Worm (Caenorhabditis elegans): ENCODE data around the gene dmsr-6.
A peak's percentile ranks its signal among the peaks of the same experiment; 100 is the strongest.

Gene dmsr-6

DNA sequence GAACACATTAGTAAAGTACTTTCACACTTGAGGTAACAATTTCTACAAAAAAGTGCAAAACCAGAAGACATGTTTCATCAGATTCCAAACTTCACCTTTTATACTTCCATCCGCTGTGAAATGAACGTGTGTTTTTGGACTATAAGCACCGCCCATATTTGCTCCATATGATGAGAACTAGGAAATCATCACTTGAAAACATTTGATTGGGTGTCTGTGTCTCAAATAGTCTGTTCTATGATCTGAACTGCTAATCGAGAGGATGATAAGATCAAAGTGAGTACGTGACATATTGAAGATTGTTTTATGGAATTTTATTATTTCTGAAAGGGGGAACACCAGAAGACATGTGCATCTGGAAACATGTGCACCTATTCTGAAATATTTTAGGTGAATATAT is 39.9 kb downstream of the dmsr-6 start:
- TF ChIP-seq hmg-4 (GFP tag; optimal IDR thresholded peaks at IDR 0.05): no peak
- TF ChIP-seq ceh-13 (GFP tag; optimal IDR thresholded peaks at IDR 0.05): no peak
- no peak for TF ChIP-seq aly-1 (tag; optimal IDR thresholded peaks at IDR 0.05)
- TF ChIP-seq hnd-1 (tag; optimal IDR thresholded peaks at IDR 0.05): no peak
- TF ChIP-seq sea-1 (GFP tag; conservative IDR thresholded peaks at IDR 0.05): no peak
- no peak for TF ChIP-seq tra-4 (tag; optimal IDR thresholded peaks at IDR 0.05)
- TF ChIP-seq flt-1 (GFP tag; IDR thresholded peaks at IDR 0.05): no peak
- no peak for TF ChIP-seq hmbx-1 (tag; optimal IDR thresholded peaks at IDR 0.05)
- no peak for TF ChIP-seq ceh-36 (tag; optimal IDR thresholded peaks at IDR 0.05)
- no peak for TF ChIP-seq tbx-11 (GFP tag; IDR thresholded peaks at IDR 0.05)
- TF ChIP-seq scrt-1 (GFP tag; IDR thresholded peaks at IDR 0.05): no peak
- TF ChIP-seq B0310.2 (tag; optimal IDR thresholded peaks at IDR 0.05): no peak

DNA sequence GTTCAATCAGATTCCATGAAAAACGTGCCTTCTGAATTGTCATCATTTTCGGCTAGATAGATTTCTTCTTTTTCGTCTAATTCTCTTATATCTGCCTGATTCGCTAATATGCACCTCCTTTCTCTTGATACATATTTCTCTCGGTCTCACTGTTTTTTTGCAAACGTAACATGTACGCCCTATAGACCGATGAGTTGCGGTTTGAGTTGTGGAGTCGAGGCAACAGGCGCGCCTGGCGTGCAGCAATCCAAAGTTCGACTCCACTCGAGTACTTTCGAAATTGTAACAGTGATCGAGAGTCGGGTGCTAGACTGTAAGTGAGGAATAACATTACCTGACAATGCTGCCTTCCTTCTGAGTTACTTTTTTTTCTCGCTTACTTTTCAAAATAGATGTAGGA is 41.4 kb downstream of the dmsr-6 start:
- TF ChIP-seq flt-1 (GFP tag; IDR thresholded peaks at IDR 0.05) (peak; percentile 91), ceh-36 (tag; optimal IDR thresholded peaks at IDR 0.05) (peak; percentile 93), ets-7 (tag; optimal IDR thresholded peaks at IDR 0.05) (peak; percentile 80), pes-1 (GFP tag; IDR thresholded peaks at IDR 0.05) (peak; percentile 93), hnd-1 (tag; optimal IDR thresholded peaks at IDR 0.05) (peak; percentile 95), tra-4 (tag; optimal IDR thresholded peaks at IDR 0.05) (peak; percentile 86), hmbx-1 (tag; optimal IDR thresholded peaks at IDR 0.05) (peak; percentile 87), hmg-4 (GFP tag; optimal IDR thresholded peaks at IDR 0.05) (peak; percentile 98), sea-1 (GFP tag; conservative IDR thresholded peaks at IDR 0.05) (peak; percentile 92), tbx-11 (GFP tag; IDR thresholded peaks at IDR 0.05) (peak; percentile 90), ama-1 (optimal IDR thresholded peaks at IDR 0.05) (no peak), tbx-37 (GFP tag; conservative IDR thresholded peaks at IDR 0.05) (peak; percentile 48; the same call in 1 of the 2 replicates), aly-1 (tag; optimal IDR thresholded peaks at IDR 0.05) (peak; percentile 97), F13C5.2 (tag; optimal IDR thresholded peaks at IDR 0.05) (peak; percentile 90), scrt-1 (GFP tag; IDR thresholded peaks at IDR 0.05) (peak; percentile 91), B0310.2 (tag; optimal IDR thresholded peaks at IDR 0.05) (peak; percentile 84), ceh-13 (GFP tag; optimal IDR thresholded peaks at IDR 0.05) (peak; percentile 89)

DNA sequence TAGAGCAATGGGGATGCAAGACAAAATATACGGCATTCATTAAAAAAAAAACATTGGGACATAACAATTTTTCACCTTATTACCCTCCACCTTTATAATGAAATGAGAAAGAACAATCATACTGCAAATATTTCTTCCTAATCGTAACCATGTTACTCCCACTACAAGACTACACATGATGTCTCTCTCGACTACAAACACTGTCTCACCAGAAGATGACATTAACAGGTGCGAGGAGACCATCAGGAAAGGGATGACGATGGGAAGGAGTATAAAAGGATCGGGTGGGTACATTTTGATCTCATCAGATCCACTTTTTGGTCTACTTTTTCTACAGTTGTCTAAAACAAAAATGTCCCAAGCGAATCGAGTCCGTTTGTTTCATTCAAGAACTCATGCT is 42.4 kb downstream of the dmsr-6 start, which contains the start of gene dhs-8:
Gene dhs-8 (plus strand): TSS at position 179 of the 400 bp plus-strand sequence.
- TF ChIP-seq tra-4 (tag; optimal IDR thresholded peaks at IDR 0.05): no peak
- no peak for TF ChIP-seq F13C5.2 (tag; optimal IDR thresholded peaks at IDR 0.05)
- TF ChIP-seq sea-1 (GFP tag; conservative IDR thresholded peaks at IDR 0.05): no peak
- no peak for TF ChIP-seq aly-1 (tag; optimal IDR thresholded peaks at IDR 0.05)
- no peak for TF ChIP-seq tbx-11 (GFP tag; IDR thresholded peaks at IDR 0.05)
- no peak for TF ChIP-seq ama-1 (optimal IDR thresholded peaks at IDR 0.05)
- TF ChIP-seq flt-1 (GFP tag; IDR thresholded peaks at IDR 0.05): no peak
- no peak for TF ChIP-seq hmbx-1 (tag; optimal IDR thresholded peaks at IDR 0.05)
- no peak for TF ChIP-seq scrt-1 (GFP tag; IDR thresholded peaks at IDR 0.05)
- TF ChIP-seq ceh-36 (tag; optimal IDR thresholded peaks at IDR 0.05): no peak
- no peak for TF ChIP-seq hnd-1 (tag; optimal IDR thresholded peaks at IDR 0.05)
- TF ChIP-seq tbx-37 (GFP tag; conservative IDR thresholded peaks at IDR 0.05): no peak
- no peak for TF ChIP-seq B0310.2 (tag; optimal IDR thresholded peaks at IDR 0.05)
- no peak for TF ChIP-seq hmg-4 (GFP tag; optimal IDR thresholded peaks at IDR 0.05)
- no peak for TF ChIP-seq ceh-13 (GFP tag; optimal IDR thresholded peaks at IDR 0.05)

DNA sequence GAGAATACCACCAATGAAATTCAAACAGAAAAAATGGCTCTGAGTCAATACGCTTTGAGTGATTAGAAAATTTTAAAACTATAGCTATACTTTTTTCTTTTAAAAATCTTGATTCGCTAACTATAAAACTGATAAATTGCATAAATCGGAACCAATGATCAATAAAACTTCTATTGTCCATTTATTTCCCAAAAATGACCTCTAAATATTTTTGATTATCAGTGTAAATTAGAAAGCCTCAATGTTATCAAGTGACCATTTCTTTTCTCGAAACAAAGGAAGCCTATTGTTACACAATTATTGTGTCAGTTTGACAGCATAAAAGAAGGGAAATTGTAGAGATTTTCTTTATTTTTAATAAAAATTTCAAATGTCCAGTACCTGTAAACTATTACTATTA is 44.7 kb downstream of the dmsr-6 start, which contains the start of gene K10H10.4:
Gene K10H10.4 (plus strand): TSS at position 301 of the 400 bp plus-strand sequence.
- no peak for TF ChIP-seq tra-4 (tag; optimal IDR thresholded peaks at IDR 0.05)
- no peak for TF ChIP-seq hmg-4 (GFP tag; optimal IDR thresholded peaks at IDR 0.05)
- TF ChIP-seq B0310.2 (tag; optimal IDR thresholded peaks at IDR 0.05): no peak
- TF ChIP-seq hmbx-1 (tag; optimal IDR thresholded peaks at IDR 0.05): no peak
- no peak for TF ChIP-seq tbx-37 (GFP tag; conservative IDR thresholded peaks at IDR 0.05)
- no peak for TF ChIP-seq ets-7 (tag; optimal IDR thresholded peaks at IDR 0.05)
- TF ChIP-seq sea-1 (GFP tag; conservative IDR thresholded peaks at IDR 0.05): no peak
- TF ChIP-seq ama-1 (optimal IDR thresholded peaks at IDR 0.05): no peak
- TF ChIP-seq F13C5.2 (tag; optimal IDR thresholded peaks at IDR 0.05): no peak
- no peak for TF ChIP-seq tbx-11 (GFP tag; IDR thresholded peaks at IDR 0.05)
- TF ChIP-seq pes-1 (GFP tag; IDR thresholded peaks at IDR 0.05): no peak
- no peak for TF ChIP-seq hnd-1 (tag; optimal IDR thresholded peaks at IDR 0.05)
- TF ChIP-seq ceh-13 (GFP tag; optimal IDR thresholded peaks at IDR 0.05): no peak

DNA sequence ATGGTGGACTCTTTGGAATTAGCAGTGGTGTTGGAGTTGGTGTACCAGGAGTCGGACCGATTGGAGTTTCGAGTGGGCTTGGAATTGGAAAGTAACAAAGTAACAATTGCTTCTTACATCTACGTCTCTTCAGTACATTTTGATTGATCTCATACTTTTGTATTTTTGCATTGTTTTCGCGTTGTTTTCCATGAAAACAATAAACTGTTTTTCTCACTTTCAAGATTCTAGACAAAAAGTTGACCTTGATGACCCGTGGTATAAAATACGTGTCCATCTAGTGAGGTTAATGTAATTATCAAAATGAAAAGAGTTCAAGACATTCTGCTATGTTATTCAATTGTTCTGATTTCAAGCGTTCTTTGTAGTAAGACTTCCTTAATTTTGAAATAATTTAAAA is 46.0 kb downstream of the dmsr-6 start, which contains the start of gene K10H10.5:
Gene K10H10.5 (plus strand): TSS at position 301 of the 400 bp plus-strand sequence.
- no peak for TF ChIP-seq flt-1 (GFP tag; IDR thresholded peaks at IDR 0.05)
- TF ChIP-seq sea-1 (GFP tag; conservative IDR thresholded peaks at IDR 0.05): no peak
- no peak for TF ChIP-seq tbx-11 (GFP tag; IDR thresholded peaks at IDR 0.05)
- TF ChIP-seq ets-7 (tag; optimal IDR thresholded peaks at IDR 0.05): no peak
- no peak for TF ChIP-seq hnd-1 (tag; optimal IDR thresholded peaks at IDR 0.05)

DNA sequence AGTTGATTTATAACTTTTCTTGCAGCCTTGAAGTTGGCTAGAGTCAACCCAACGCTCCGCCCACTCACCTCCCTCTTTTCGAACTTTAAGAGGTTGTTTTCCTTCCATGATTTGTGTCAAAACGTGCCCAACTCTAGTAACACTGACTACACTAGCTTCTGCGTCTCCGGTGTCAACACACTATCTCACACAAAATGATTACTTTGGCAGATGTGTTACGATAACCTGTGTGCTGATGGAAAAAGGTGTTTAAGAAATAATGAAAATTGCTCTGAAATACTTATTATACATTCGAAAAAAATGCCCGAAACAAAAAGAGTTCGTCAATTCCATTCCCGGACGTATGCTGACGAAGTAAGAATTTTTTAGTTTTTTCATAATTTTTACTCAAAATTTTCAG is 47.6 kb downstream of the dmsr-6 start, which contains the start of gene K10H10.6:
Gene K10H10.6 (plus strand): TSS at position 301 of the 400 bp plus-strand sequence.
- TF ChIP-seq hmbx-1 (tag; optimal IDR thresholded peaks at IDR 0.05) (no peak), aly-1 (tag; optimal IDR thresholded peaks at IDR 0.05) (no peak), hnd-1 (tag; optimal IDR thresholded peaks at IDR 0.05) (no peak), F13C5.2 (tag; optimal IDR thresholded peaks at IDR 0.05) (no peak), ets-7 (tag; optimal IDR thresholded peaks at IDR 0.05) (no peak), sea-1 (GFP tag; conservative IDR thresholded peaks at IDR 0.05) (no peak), ama-1 (optimal IDR thresholded peaks at IDR 0.05) (no peak), B0310.2 (tag; optimal IDR thresholded peaks at IDR 0.05) (no peak), pes-1 (GFP tag; IDR thresholded peaks at IDR 0.05) (no peak), tbx-37 (GFP tag; conservative IDR thresholded peaks at IDR 0.05) (no peak), hmg-4 (GFP tag; optimal IDR thresholded peaks at IDR 0.05) (no peak), ceh-13 (GFP tag; optimal IDR thresholded peaks at IDR 0.05) (no peak), ceh-36 (tag; optimal IDR thresholded peaks at IDR 0.05) (no peak), scrt-1 (GFP tag; IDR thresholded peaks at IDR 0.05) (no peak)

DNA sequence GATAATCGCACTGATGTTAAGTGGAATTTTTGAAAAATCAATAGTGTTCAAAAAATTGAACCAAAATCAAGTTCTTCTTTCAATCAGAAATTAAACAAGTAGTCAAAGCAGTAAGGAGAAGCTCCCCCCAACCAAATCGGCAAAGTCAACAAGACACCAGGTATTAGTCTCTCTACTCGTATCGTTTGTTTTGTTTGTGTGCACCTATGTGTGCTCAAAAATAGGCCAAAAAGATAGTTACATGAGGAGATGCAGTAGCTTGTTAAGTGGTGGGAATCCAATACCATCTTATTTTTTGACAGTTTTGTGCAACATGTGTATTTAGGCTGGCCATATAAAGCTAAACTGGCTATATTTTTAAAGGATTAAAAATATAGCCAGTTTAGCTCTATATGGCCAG is 50.8 kb downstream of the dmsr-6 start, which contains the start of gene K10H10.12:
Gene K10H10.12 (minus strand): TSS at position 101 of the 400 bp plus-strand sequence.
- TF ChIP-seq tbx-37 (GFP tag; conservative IDR thresholded peaks at IDR 0.05): no peak
- no peak for TF ChIP-seq ceh-36 (tag; optimal IDR thresholded peaks at IDR 0.05)
- no peak for TF ChIP-seq aly-1 (tag; optimal IDR thresholded peaks at IDR 0.05)
- TF ChIP-seq tbx-11 (GFP tag; IDR thresholded peaks at IDR 0.05): no peak
- TF ChIP-seq ceh-13 (GFP tag; optimal IDR thresholded peaks at IDR 0.05): no peak
- no peak for TF ChIP-seq tra-4 (tag; optimal IDR thresholded peaks at IDR 0.05)
- no peak for TF ChIP-seq F13C5.2 (tag; optimal IDR thresholded peaks at IDR 0.05)

Data from whole organism, early embryonic.